Worm (Caenorhabditis elegans) whole organism, mixed stage, embryonic: ENCODE results near the gene Y45F3A.5.

Experiments
- M03D4.4 ChIP-seq: sonication (generic microtip); optimal IDR thresholded peaks from 2 replicates; lab custom pipeline; 2017; ENCODE audit warnings: mild to moderate bottlenecking, missing genetic modification characterization, missing compliant biosample characterization
- bed-3 ChIP-seq: fragments of 200-800 bp; sonication (Bioruptor generic); optimal IDR thresholded peaks from 3 replicates; lab custom pipeline; 2018; ENCODE audit warnings: mild to moderate bottlenecking, missing genetic modification characterization, moderate library complexity, missing compliant biosample characterization
- blmp-1 ChIP-seq: fragments of 150-350 bp; optimal IDR thresholded peaks from 2 replicates; lab custom pipeline; 2014; ENCODE audit warnings: missing biosample characterization, missing genetic modification characterization
- ceh-39 ChIP-seq: fragments of 150-350 bp; optimal IDR thresholded peaks from 2 replicates; lab custom pipeline; 2014; ENCODE audit warnings: missing biosample characterization, missing genetic modification characterization
- ceh-43 ChIP-seq: fragments of 200-800 bp; sonication (Bioruptor generic); optimal IDR thresholded peaks from 2 replicates; lab custom pipeline; 2018; ENCODE audit warnings: mild to moderate bottlenecking, missing genetic modification characterization, moderate library complexity, missing compliant biosample characterization
- ces-1 ChIP-seq: fragments of 150-350 bp; optimal IDR thresholded peaks from 2 replicates; lab custom pipeline; 2014; ENCODE audit warnings: missing biosample characterization, missing genetic modification reagents, missing genetic modification characterization
- cnd-1 ChIP-seq: fragments of 200-800 bp; sonication (Bioruptor generic); optimal IDR thresholded peaks from 2 replicates; lab custom pipeline; 2018; ENCODE audit warnings: mild to moderate bottlenecking, missing genetic modification characterization, missing compliant biosample characterization
- drap-1 ChIP-seq: fragments of 200-800 bp; sonication (Bioruptor generic); optimal IDR thresholded peaks from 3 replicates; lab custom pipeline; 2018; ENCODE audit warnings: mild to moderate bottlenecking, missing genetic modification characterization, missing compliant biosample characterization
- elt-1 ChIP-seq: sonication (generic microtip); optimal IDR thresholded peaks from 2 replicates; lab custom pipeline; 2017; ENCODE audit warnings: missing genetic modification characterization, mild to moderate bottlenecking, missing compliant biosample characterization, antibody characterized with exemption, moderate library complexity, borderline replicate concordance; ENCODE audit not compliant: insufficient read depth
- elt-3 ChIP-seq: fragments of 150-350 bp; optimal IDR thresholded peaks from 2 replicates; lab custom pipeline; 2014; ENCODE audit warnings: missing biosample characterization, missing genetic modification characterization
- flh-1 ChIP-seq: fragments of 200-800 bp; sonication (Bioruptor generic); optimal IDR thresholded peaks from 2 replicates; lab custom pipeline; 2018; ENCODE audit warnings: mild to moderate bottlenecking, missing genetic modification characterization, moderate library complexity, missing compliant biosample characterization
- ham-2 ChIP-seq: fragments of 200-800 bp; sonication (Bioruptor generic); optimal IDR thresholded peaks from 2 replicates; lab custom pipeline; 2018; ENCODE audit warnings: mild to moderate bottlenecking, missing genetic modification characterization, missing compliant biosample characterization
- hlh-1 ChIP-seq: fragments of 150-350 bp; optimal IDR thresholded peaks from 2 replicates; lab custom pipeline; 2014; ENCODE audit warnings: missing biosample characterization, missing genetic modification reagents, missing genetic modification characterization
- lin-13 ChIP-seq: fragments of 150-350 bp; optimal IDR thresholded peaks from 2 replicates; lab custom pipeline; 2014; ENCODE audit warnings: missing biosample characterization, missing genetic modification characterization
- lin-32 ChIP-seq: fragments of 200-800 bp; sonication (Bioruptor generic); optimal IDR thresholded peaks from 2 replicates; lab custom pipeline; 2018; ENCODE audit warnings: mild to moderate bottlenecking, missing genetic modification characterization, missing compliant biosample characterization
- lsy-2 ChIP-seq: fragments of 150-350 bp; optimal IDR thresholded peaks from 2 replicates; lab custom pipeline; 2014; ENCODE audit warnings: missing biosample characterization, missing genetic modification characterization
- mab-5 ChIP-seq: fragments of 150-350 bp; optimal IDR thresholded peaks from 2 replicates; lab custom pipeline; 2014; ENCODE audit warnings: missing biosample characterization, missing genetic modification characterization
- mep-1 ChIP-seq: fragments of 150-350 bp; optimal IDR thresholded peaks from 2 replicates; lab custom pipeline; 2017; ENCODE audit warnings: missing biosample characterization, missing genetic modification reagents, missing genetic modification characterization, inconsistent platforms
- mls-2 ChIP-seq: sonication (generic microtip); optimal IDR thresholded peaks from 2 replicates; lab custom pipeline; 2016; ENCODE audit warnings: mild to moderate bottlenecking, missing genetic modification characterization, moderate library complexity, missing compliant biosample characterization
- nhr-12 ChIP-seq: fragments of 150-350 bp; optimal IDR thresholded peaks from 2 replicates; lab custom pipeline; 2014; ENCODE audit warnings: missing biosample characterization, missing genetic modification characterization
- nhr-2 ChIP-seq: fragments of 150-350 bp; optimal IDR thresholded peaks from 2 replicates; lab custom pipeline; 2014; ENCODE audit warnings: missing biosample characterization, missing genetic modification characterization
- nhr-28 ChIP-seq: fragments of 150-350 bp; optimal IDR thresholded peaks from 2 replicates; lab custom pipeline; 2014; ENCODE audit warnings: missing biosample characterization, missing genetic modification characterization
- pha-4 ChIP-seq: fragments of 150-350 bp; optimal IDR thresholded peaks from 2 replicates; lab custom pipeline; 2018; ENCODE audit warnings: missing biosample characterization, missing genetic modification reagents, missing genetic modification characterization
- sem-2 ChIP-seq: fragments of 200-800 bp; sonication (Bioruptor generic); optimal IDR thresholded peaks from 2 replicates; lab custom pipeline; 2018; ENCODE audit warnings: mild to moderate bottlenecking, missing genetic modification characterization, missing compliant biosample characterization
- snpc-4 ChIP-seq: fragments of 150-350 bp; optimal IDR thresholded peaks from 2 replicates; lab custom pipeline; 2014; ENCODE audit warnings: missing biosample characterization, missing genetic modification characterization
- sptf-1 ChIP-seq: sonication (generic microtip); optimal IDR thresholded peaks from 2 replicates; lab custom pipeline; 2017; ENCODE audit warnings: mild to moderate bottlenecking, missing genetic modification characterization, moderate library complexity, missing compliant biosample characterization
- unc-120 ChIP-seq: sonication (generic microtip); optimal IDR thresholded peaks from 2 replicates; lab custom pipeline; 2017; ENCODE audit warnings: missing genetic modification characterization, missing compliant biosample characterization; ENCODE audit not compliant: poor library complexity, severe bottlenecking
- unc-39 ChIP-seq: fragments of 150-350 bp; optimal IDR thresholded peaks from 2 replicates; lab custom pipeline; 2014; ENCODE audit warnings: missing biosample characterization, missing genetic modification characterization
- unc-62 ChIP-seq: fragments of 150-350 bp; optimal IDR thresholded peaks from 2 replicates; lab custom pipeline; 2014; ENCODE audit warnings: missing biosample characterization, missing genetic modification reagents, missing genetic modification characterization
- zip-8 ChIP-seq: fragments of 150-350 bp; optimal IDR thresholded peaks from 2 replicates; lab custom pipeline; 2014; ENCODE audit warnings: missing biosample characterization, missing genetic modification characterization
- ztf-11 ChIP-seq: fragments of 150-350 bp; optimal IDR thresholded peaks from 2 replicates; lab custom pipeline; 2014; ENCODE audit warnings: missing biosample characterization, missing genetic modification characterization

Y45F3A.5 gene

ce11 chrIII:10577782-10578181 lies 8.4 kb downstream of the Y45F3A.5 start:
- TF ChIP-seq ces-1 (GFP tag; lab: Kevin White, UChicago) (peak; percentile 73), lin-32 (no peak)

- TF ChIP-seq snpc-4 (tag; lab: Kevin White, UChicago): no peak
- no peak for TF ChIP-seq ztf-11 (tag; lab: Kevin White, UChicago)
- TF ChIP-seq ces-1 (GFP tag; lab: Kevin White, UChicago): no peak
- no peak for TF ChIP-seq elt-1 (tag; lab: Kevin White, UChicago)
- no peak for TF ChIP-seq lsy-2 (tag; lab: Kevin White, UChicago)
- no peak for TF ChIP-seq elt-3 (tag; lab: Kevin White, UChicago)
- no peak for TF ChIP-seq mls-2
- TF ChIP-seq nhr-12 (tag; lab: Kevin White, UChicago): no peak
- no peak for TF ChIP-seq unc-39 (tag; lab: Kevin White, UChicago)
- no peak for TF ChIP-seq unc-120 (tag; lab: Kevin White, UChicago)
- no peak for TF ChIP-seq cnd-1
- TF ChIP-seq blmp-1: no peak
- no peak for TF ChIP-seq ceh-39 (tag; lab: Kevin White, UChicago)
- TF ChIP-seq nhr-2: no peak
- no peak for TF ChIP-seq M03D4.4 (tag; lab: Kevin White, UChicago)
- TF ChIP-seq ham-2 (GFP tag; lab: Kevin White, UChicago): no peak
- TF ChIP-seq, all 35 proteins: peak for 0
Observed at ce11 chrIII:10575320-10575719, 10.8 kb downstream of the Y45F3A.5 start, which contains the start of gene Y45F3A.4. Gene Y45F3A.4 (minus strand): TSS chrIII:10575420.

- no peak for TF ChIP-seq M03D4.4 (tag; lab: Kevin White, UChicago)
- TF ChIP-seq ztf-11 (tag; lab: Kevin White, UChicago): no peak
- TF ChIP-seq nhr-2: no peak
- TF ChIP-seq mab-5: no peak
Observed at ce11 chrIII:10569246-10569645, 16.9 kb downstream of the Y45F3A.5 start.

ce11 chrIII:10565926-10566325 lies 20.2 kb downstream of the Y45F3A.5 start, which contains the start of gene acdh-11:
Gene acdh-11 (plus strand): TSS chrIII:10566258.
- TF ChIP-seq cnd-1 (no peak), mls-2 (no peak), lin-13 (tag; lab: Kevin White, UChicago) (no peak), pha-4 (tag; lab: Kevin White, UChicago) (no peak), ceh-39 (tag; lab: Kevin White, UChicago) (no peak), elt-3 (tag; lab: Kevin White, UChicago) (no peak), sem-2 (no peak), nhr-28 (no peak), zip-8 (tag; lab: Kevin White, UChicago) (no peak), drap-1 (GFP tag; lab: Kevin White, UChicago) (no peak), ham-2 (GFP tag; lab: Kevin White, UChicago) (no peak)

- TF ChIP-seq M03D4.4 (tag; lab: Kevin White, UChicago): no peak
- peak; percentile 41 for TF ChIP-seq elt-1 (tag; lab: Kevin White, UChicago)
Observed at ce11 chrIII:10562542-10562941, 23.6 kb downstream of the Y45F3A.5 start.

ce11 chrIII:10561904-10562303 lies 24.2 kb downstream of the Y45F3A.5 start, which contains the start of gene Y45F3A.1:
Gene Y45F3A.1 (minus strand): TSS chrIII:10561915.
- TF ChIP-seq unc-62 (no peak), lin-32 (no peak), ceh-39 (tag; lab: Kevin White, UChicago) (no peak), sem-2 (no peak), elt-3 (tag; lab: Kevin White, UChicago) (no peak), bed-3 (GFP tag; lab: Kevin White, UChicago) (no peak), mab-5 (no peak), ztf-11 (tag; lab: Kevin White, UChicago) (no peak), zip-8 (tag; lab: Kevin White, UChicago) (no peak), lsy-2 (tag; lab: Kevin White, UChicago) (no peak), ceh-43 (no peak), ces-1 (GFP tag; lab: Kevin White, UChicago) (no peak), sptf-1 (tag; lab: Kevin White, UChicago) (no peak), flh-1 (GFP tag; lab: Kevin White, UChicago) (no peak), blmp-1 (no peak), mep-1 (no peak), cnd-1 (no peak), hlh-1 (no peak)
